Worm (Caenorhabditis elegans) whole organism, late embryonic: ENCODE measurements around the gene Y46E12A.2.

ENCODE experiments used
- ceh-6 ChIP-seq: fragments of 200-800 bp; sonication (Bioruptor generic); optimal IDR thresholded peaks from 2 replicates; lab custom pipeline; 2018; ENCODE audit warnings: mild to moderate bottlenecking, missing genetic modification characterization, missing compliant biosample characterization
- che-1 ChIP-seq: sonication (generic microtip); optimal IDR thresholded peaks from 2 replicates; lab custom pipeline; 2016; ENCODE audit warnings: mild to moderate bottlenecking, missing genetic modification characterization, missing compliant biosample characterization
- fkh-10 ChIP-seq: fragments of 150-350 bp; optimal IDR thresholded peaks from 2 replicates; lab custom pipeline; 2014; ENCODE audit warnings: missing biosample characterization, missing genetic modification reagents, missing genetic modification characterization
- hlh-6 ChIP-seq: sonication (generic microtip); optimal IDR thresholded peaks from 2 replicates; lab custom pipeline; 2016; ENCODE audit warnings: missing genotype, missing genetic modification characterization, missing compliant biosample characterization
- unc-86 ChIP-seq: sonication (generic microtip); optimal IDR thresholded peaks from 2 replicates; lab custom pipeline; 2016; ENCODE audit warnings: missing genetic modification characterization, missing compliant biosample characterization

ce11 chrIII:1793416-1793815 lies 34.7 kb downstream of the Y46E12A.2 start:
- no peak for TF ChIP-seq unc-86
- no peak for TF ChIP-seq che-1 (tag; lab: Kevin White, UChicago)
- no peak for TF ChIP-seq fkh-10 (GFP tag; lab: Kevin White, UChicago)
- TF ChIP-seq hlh-6 (tag; lab: Kevin White, UChicago), result no peak
- TF ChIP-seq ceh-6 (GFP tag; lab: Kevin White, UChicago), result no peak
